Worm (Caenorhabditis elegans) whole organism, L1 larva: ENCODE measurements around the gene srbc-37.
A peak's percentile ranks its signal among the peaks of the same experiment; 100 is the strongest.

Source experiments
- C16A3.4 ChIP-seq: fragments of 150-350 bp; optimal IDR thresholded peaks from 2 replicates; lab custom pipeline; 2014; ENCODE audit warnings: missing biosample characterization, missing genetic modification characterization
- C34B4.2 ChIP-seq: sonication (generic microtip); optimal IDR thresholded peaks from 2 replicates; lab custom pipeline; 2017; ENCODE audit warnings: mild to moderate bottlenecking, missing genetic modification characterization, missing compliant biosample characterization
- alr-1 ChIP-seq: fragments of 200-800 bp; sonication (Bioruptor generic); optimal IDR thresholded peaks from 2 replicates; lab custom pipeline; 2018; ENCODE audit warnings: borderline replicate concordance, mild to moderate bottlenecking, missing genetic modification characterization, missing compliant biosample characterization
- aly-2 ChIP-seq: fragments of 150-350 bp; optimal IDR thresholded peaks from 2 replicates; lab custom pipeline; 2014; ENCODE audit warnings: missing biosample characterization, missing genetic modification characterization
- ama-1 ChIP-seq: fragments of 150-350 bp; optimal IDR thresholded peaks from 2 replicates; lab custom pipeline; 2014
- ceh-8 ChIP-seq: fragments of 200-800 bp; sonication (Bioruptor generic); optimal IDR thresholded peaks from 2 replicates; lab custom pipeline; 2018; ENCODE audit warnings: mild to moderate bottlenecking, missing genetic modification characterization, moderate library complexity, missing compliant biosample characterization
- ceh-88 ChIP-seq: fragments of 200-800 bp; sonication (Bioruptor generic); IDR thresholded peaks from 2 replicates; pipeline ENCODE4 v1.3.6; 2022; ENCODE audit warnings: missing genetic modification characterization, missing compliant biosample characterization
- dpl-1 ChIP-seq, 3 experiments: fragments of 150-350 bp in 2 of 3; sonication (generic microtip) in 1 of 3; optimal IDR thresholded peaks; 2 replicates each; lab custom pipeline; 2014 to 2017; ENCODE audit warnings: missing biosample characterization in 3 of 3, missing genetic modification characterization in 3 of 3, missing genetic modification reagents in 3 of 3
- efl-1 ChIP-seq, 4 experiments: fragments of 150-350 bp; optimal IDR thresholded peaks in 3 of 4; peaks in 1 of 4; 1 replicate in 1 of 4; 2 replicates in 3 of 4; lab custom pipeline; 2014; ENCODE audit warnings: missing biosample characterization in 2 of 4, missing genetic modification characterization in 2 of 4, missing genetic modification reagents in 2 of 4
- egl-13 ChIP-seq: sonication (generic microtip); optimal IDR thresholded peaks from 2 replicates; lab custom pipeline; 2016; ENCODE audit warnings: missing genotype, missing genetic modification reagents, missing genetic modification characterization, missing compliant biosample characterization
- egl-27 ChIP-seq, 2 experiments: fragments of 150-350 bp in 1 of 2; sonication (generic microtip); optimal IDR thresholded peaks; 3 replicates each; lab custom pipeline; 2017 to 2018; ENCODE audit warnings: missing biosample characterization in 2 of 2, missing genetic modification characterization in 2 of 2, missing genetic modification reagents in 2 of 2
- elt-2 ChIP-seq: sonication (generic microtip); optimal IDR thresholded peaks from 2 replicates; lab custom pipeline; 2016; ENCODE audit warnings: missing genetic modification characterization, mild to moderate bottlenecking, inconsistent platforms, missing compliant biosample characterization, missing genetic modification reagents
- elt-3 ChIP-seq, 6 experiments: fragments of 150-350 bp in 1 of 6; sonication (generic microtip); optimal IDR thresholded peaks; 2 replicates each; lab custom pipeline; 2017 to 2018; ENCODE audit warnings: missing biosample characterization in 6 of 6, missing genetic modification characterization in 6 of 6, inconsistent platforms in 1 of 6
- ets-5 ChIP-seq: fragments of 200-800 bp; sonication (Bioruptor generic); IDR thresholded peaks from 2 replicates; pipeline ENCODE4 v1.3.6; 2022; ENCODE audit warnings: missing genetic modification characterization, missing compliant biosample characterization
- fkh-10 ChIP-seq: sonication (generic microtip); optimal IDR thresholded peaks from 2 replicates; lab custom pipeline; 2017; ENCODE audit warnings: missing biosample characterization, missing genetic modification reagents, missing genetic modification characterization
- fkh-4 ChIP-seq: sonication (generic microtip); optimal IDR thresholded peaks from 2 replicates; lab custom pipeline; 2016; ENCODE audit warnings: missing compliant biosample characterization, missing genetic modification characterization, borderline replicate concordance
- fkh-8 ChIP-seq: sonication (generic microtip); optimal IDR thresholded peaks from 2 replicates; lab custom pipeline; 2016; ENCODE audit warnings: mild to moderate bottlenecking, missing genetic modification characterization, missing compliant biosample characterization
- fos-1 ChIP-seq: fragments of 150-350 bp; optimal IDR thresholded peaks from 2 replicates; lab custom pipeline; 2014; ENCODE audit warnings: missing biosample characterization, missing genetic modification characterization
- grh-1 ChIP-seq: fragments of 200-800 bp; sonication (Bioruptor generic); IDR thresholded peaks from 2 replicates; pipeline ENCODE4 v1.3.6; 2022; ENCODE audit warnings: missing genetic modification reagents, missing genetic modification characterization, missing compliant biosample characterization
- hlh-4 ChIP-seq: sonication (generic microtip); optimal IDR thresholded peaks from 2 replicates; lab custom pipeline; 2016; ENCODE audit warnings: mild to moderate bottlenecking, missing genetic modification characterization, missing compliant biosample characterization
- irx-1 ChIP-seq: sonication (generic microtip); optimal IDR thresholded peaks from 2 replicates; lab custom pipeline; 2016; ENCODE audit warnings: missing genetic modification characterization, missing compliant biosample characterization
- isw-1 ChIP-seq: fragments of 200-800 bp; sonication (Bioruptor generic); IDR thresholded peaks from 2 replicates; pipeline ENCODE4 v1.3.6; 2022; ENCODE audit warnings: missing genetic modification characterization, missing compliant biosample characterization
- jun-1 ChIP-seq: fragments of 150-350 bp; optimal IDR thresholded peaks from 2 replicates; lab custom pipeline; 2014; ENCODE audit warnings: missing biosample characterization, missing genetic modification reagents, missing genetic modification characterization
- lin-13 ChIP-seq: fragments of 150-350 bp; optimal IDR thresholded peaks from 2 replicates; lab custom pipeline; 2014; ENCODE audit warnings: missing biosample characterization, missing genetic modification reagents, missing genetic modification characterization
- lin-14 ChIP-seq: fragments of 200-800 bp; sonication (Bioruptor generic); optimal IDR thresholded peaks from 2 replicates; lab custom pipeline; 2018; ENCODE audit warnings: mild to moderate bottlenecking, missing genetic modification characterization, moderate library complexity, missing compliant biosample characterization
- lin-15B ChIP-seq: fragments of 150-350 bp; sonication (generic microtip); optimal IDR thresholded peaks from 3 replicates; lab custom pipeline; 2014; ENCODE audit warnings: missing biosample characterization, missing genetic modification characterization
- lin-39 ChIP-seq: fragments of 150-350 bp; optimal IDR thresholded peaks from 2 replicates; lab custom pipeline; 2014; ENCODE audit warnings: missing biosample characterization, missing genetic modification reagents, missing genetic modification characterization
- lsy-2 ChIP-seq, 2 experiments: fragments of 150-350 bp; optimal IDR thresholded peaks; 2 replicates each; lab custom pipeline; 2014; ENCODE audit warnings: missing biosample characterization in 2 of 2, missing genetic modification characterization in 2 of 2
- mab-9 ChIP-seq: fragments of 200-800 bp; sonication (Bioruptor generic); IDR thresholded peaks from 2 replicates; pipeline ENCODE4 v1.3.6; 2022; ENCODE audit warnings: missing genetic modification reagents, missing genetic modification characterization, missing compliant biosample characterization
- mef-2 ChIP-seq: fragments of 150-350 bp; optimal IDR thresholded peaks from 2 replicates; lab custom pipeline; 2014; ENCODE audit warnings: missing biosample characterization, missing genetic modification characterization
- mep-1 ChIP-seq: fragments of 150-350 bp; optimal IDR thresholded peaks from 2 replicates; lab custom pipeline; 2014; ENCODE audit warnings: missing biosample characterization, missing genetic modification characterization
- nhr-11 ChIP-seq: fragments of 150-350 bp; optimal IDR thresholded peaks from 2 replicates; lab custom pipeline; 2014; ENCODE audit warnings: missing biosample characterization, missing genetic modification characterization
- nhr-237 ChIP-seq: fragments of 150-350 bp; optimal IDR thresholded peaks from 2 replicates; lab custom pipeline; 2014; ENCODE audit warnings: missing biosample characterization, missing genetic modification characterization
- nhr-71 ChIP-seq: sonication (generic microtip); optimal IDR thresholded peaks from 2 replicates; lab custom pipeline; 2016; ENCODE audit warnings: mild to moderate bottlenecking, missing genetic modification characterization, moderate library complexity, missing compliant biosample characterization
- nhr-76 ChIP-seq: sonication (generic microtip); optimal IDR thresholded peaks from 2 replicates; lab custom pipeline; 2017; ENCODE audit warnings: missing biosample characterization, missing genetic modification characterization
- nhr-85 ChIP-seq: sonication (generic microtip); peaks from one replicate; lab custom pipeline; 2016; ENCODE audit warnings: missing genetic modification characterization, inconsistent platforms, missing compliant biosample characterization
- pag-3 ChIP-seq: sonication (generic microtip); optimal IDR thresholded peaks from 2 replicates; lab custom pipeline; 2017; ENCODE audit warnings: missing genetic modification characterization, mild to moderate bottlenecking, missing compliant biosample characterization, antibody characterized with exemption, borderline replicate concordance; ENCODE audit not compliant: insufficient read depth
- pax-3 ChIP-seq: fragments of 200-800 bp; sonication (Bioruptor generic); optimal IDR thresholded peaks from 2 replicates; lab custom pipeline; 2018; ENCODE audit warnings: mild to moderate bottlenecking, missing genetic modification characterization, moderate library complexity, missing compliant biosample characterization
- pqm-1 ChIP-seq: sonication (generic microtip); optimal IDR thresholded peaks from 3 replicates; lab custom pipeline; 2017; ENCODE audit warnings: missing biosample characterization, missing genetic modification characterization
- rnt-1 ChIP-seq: sonication (generic microtip); optimal IDR thresholded peaks from 2 replicates; lab custom pipeline; 2016; ENCODE audit warnings: mild to moderate bottlenecking, missing genetic modification characterization, moderate library complexity, missing compliant biosample characterization
- snpc-4 ChIP-seq: fragments of 150-350 bp; optimal IDR thresholded peaks from 2 replicates; lab custom pipeline; 2014; ENCODE audit warnings: missing biosample characterization, missing genetic modification characterization
- snu-23 ChIP-seq: sonication (generic microtip); optimal IDR thresholded peaks from 2 replicates; lab custom pipeline; 2016; ENCODE audit warnings: missing genetic modification characterization, missing compliant biosample characterization
- sox-4 ChIP-seq: sonication (generic microtip); optimal IDR thresholded peaks from 2 replicates; lab custom pipeline; 2016; ENCODE audit warnings: missing genetic modification characterization, missing compliant biosample characterization
- swsn-7 ChIP-seq: sonication (generic microtip); optimal IDR thresholded peaks from 2 replicates; lab custom pipeline; 2016; ENCODE audit warnings: missing genetic modification characterization, missing compliant biosample characterization
- tbx-2 ChIP-seq: sonication (generic microtip); optimal IDR thresholded peaks from 2 replicates; lab custom pipeline; 2016; ENCODE audit warnings: missing genetic modification characterization, missing compliant biosample characterization
- tlp-1 ChIP-seq: fragments of 150-350 bp; optimal IDR thresholded peaks from 2 replicates; lab custom pipeline; 2014; ENCODE audit warnings: missing biosample characterization, missing genetic modification characterization
- unc-130 ChIP-seq: fragments of 150-350 bp; optimal IDR thresholded peaks from 2 replicates; lab custom pipeline; 2017; ENCODE audit warnings: missing biosample characterization, missing genetic modification characterization, inconsistent platforms
- unc-30 ChIP-seq: sonication (generic microtip); optimal IDR thresholded peaks from 2 replicates; lab custom pipeline; 2017; ENCODE audit warnings: missing biosample characterization, missing genetic modification characterization
- unc-62 ChIP-seq: fragments of 150-350 bp; optimal IDR thresholded peaks from 2 replicates; lab custom pipeline; 2014; ENCODE audit warnings: missing biosample characterization, missing genetic modification reagents, missing genetic modification characterization
- unc-86 ChIP-seq: sonication (generic microtip); optimal IDR thresholded peaks from 2 replicates; lab custom pipeline; 2016; ENCODE audit warnings: missing genetic modification characterization, missing compliant biosample characterization
- ztf-11 ChIP-seq, 2 experiments: sonication (generic microtip); optimal IDR thresholded peaks; 2 replicates each; lab custom pipeline; 2016 to 2017; ENCODE audit warnings: missing genetic modification characterization in 2 of 2, missing biosample characterization in 1 of 2, missing compliant biosample characterization in 1 of 2

Gene srbc-37

DNA sequence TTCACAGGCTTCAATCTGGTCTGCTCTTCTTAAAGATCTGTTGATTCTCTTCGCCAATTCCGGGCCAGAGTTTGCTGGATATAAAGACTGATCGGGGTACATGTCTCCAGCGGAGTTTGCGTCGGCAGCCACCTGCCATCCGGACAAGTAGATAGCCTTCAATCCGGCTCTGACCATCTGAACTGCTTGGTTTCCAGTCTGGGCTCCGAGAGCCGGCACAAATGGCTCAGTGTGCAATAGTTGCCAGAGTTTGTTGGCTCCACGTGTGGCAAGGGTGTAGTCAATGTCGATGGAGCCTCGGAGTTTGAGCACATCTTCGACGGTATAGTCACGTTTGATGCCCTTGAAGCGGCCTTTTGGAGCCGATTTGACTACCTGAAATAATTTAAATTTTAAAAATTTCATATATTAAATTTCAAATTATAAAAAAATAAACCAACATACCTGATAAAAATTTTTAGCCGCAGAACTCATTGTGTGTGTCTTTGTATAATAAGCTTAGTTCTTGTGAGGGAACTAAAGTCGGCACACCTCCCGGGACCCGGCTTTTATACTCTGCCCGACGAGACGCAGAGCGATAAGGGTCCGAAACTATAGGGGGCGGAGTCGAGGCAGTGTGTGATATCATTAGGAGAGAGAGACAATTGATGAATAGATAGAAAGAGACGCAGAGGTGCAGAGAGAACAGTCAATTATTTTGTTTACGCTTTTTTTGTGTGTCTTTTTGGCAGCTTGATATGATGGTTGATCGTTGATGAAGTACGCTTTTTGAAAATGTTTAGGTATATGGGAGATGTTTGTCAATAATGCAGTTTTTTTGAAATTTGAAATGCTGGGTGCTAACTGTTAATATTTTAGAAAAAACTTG, 25.4 kb downstream of the srbc-37 start, which contains the start of the genes icl-1 and srh-2:
TSS of gene icl-1 (minus strand) at position 521 of the 868 bp plus-strand sequence.
TSS of gene srh-2 (plus strand) at position 818 of the 868 bp plus-strand sequence.
- TF ChIP-seq lin-13 (GFP tag; lab: Kevin White, UChicago): peak; percentile 38
- TF ChIP-seq tlp-1: no peak
- peak; percentile 73 for TF ChIP-seq tbx-2
- peak; percentile 68 for TF ChIP-seq swsn-7 (tag; lab: Kevin White, UChicago)
- peak; percentile 74 for TF ChIP-seq unc-130 (tag; lab: Kevin White, UChicago)
- TF ChIP-seq lin-15B (tag; lab: Kevin White, UChicago): no peak
- no peak for TF ChIP-seq fkh-4
- peak; percentile 40 to 49 for TF ChIP-seq efl-1 (optimal IDR thresholded peaks at IDR 0.05; lab: Kevin White, UChicago)
- TF ChIP-seq efl-1 (GFP tag; optimal IDR thresholded peaks at IDR 0.05 in 1 of 2; lab: Kevin White, UChicago): peak in 1 of 2 experiments; percentile 91
- TF ChIP-seq lsy-2 (tag; optimal IDR thresholded peaks at IDR 0.05; lab: Kevin White, UChicago): peak; percentile 31 to 55
- no peak for TF ChIP-seq pqm-1 (tag; lab: Kevin White, UChicago)
- peak in 2 of 3 experiments; percentile 19 to 26 for TF ChIP-seq dpl-1 (GFP tag; optimal IDR thresholded peaks at IDR 0.05; lab: Kevin White, UChicago)
- TF ChIP-seq nhr-237 (tag; lab: Kevin White, UChicago): no peak
- peak; percentile 82 for TF ChIP-seq snu-23
- TF ChIP-seq ama-1: peak; percentile 89
- TF ChIP-seq mep-1 (tag; lab: Kevin White, UChicago): peak; percentile 59
- no peak for TF ChIP-seq grh-1 (GFP tag; lab: Robert Waterston, UW)
- peak; percentile 92 for TF ChIP-seq nhr-85 (tag; lab: Kevin White, UChicago)
- TF ChIP-seq snpc-4 (tag; lab: Kevin White, UChicago): no peak
- peak in 1 of 2 experiments; percentile 27 for TF ChIP-seq ztf-11 (tag; optimal IDR thresholded peaks at IDR 0.05; lab: Kevin White, UChicago)
- TF ChIP-seq mab-9: 0 out of 2 replicates have a peak, but pooled peaks have one; percentile 13
- peak; percentile 46 for TF ChIP-seq lin-39
- peak; percentile 41 for TF ChIP-seq pag-3 (tag; lab: Kevin White, UChicago)
- no peak for TF ChIP-seq unc-30 (tag; lab: Kevin White, UChicago)
- TF ChIP-seq nhr-76 (tag; lab: Kevin White, UChicago): no peak
- TF ChIP-seq hlh-4 (tag; lab: Kevin White, UChicago): no peak
- no peak for TF ChIP-seq fkh-8 (tag; lab: Kevin White, UChicago)
- no peak for TF ChIP-seq fkh-10 (GFP tag; lab: Kevin White, UChicago)
- peak; percentile 92 for TF ChIP-seq lin-14 (GFP tag; lab: Kevin White, UChicago)
- TF ChIP-seq ceh-8: no peak
- peak; percentile 23 for TF ChIP-seq fos-1 (tag; lab: Kevin White, UChicago)
- no peak for TF ChIP-seq ets-5 (GFP tag; lab: Robert Waterston, UW)
- TF ChIP-seq pax-3 (tag; lab: Kevin White, UChicago): no peak
- peak; percentile 15 for TF ChIP-seq jun-1 (tag; lab: Kevin White, UChicago)
- TF ChIP-seq irx-1 (tag; lab: Kevin White, UChicago): peak; percentile 14
- peak; percentile 95 for TF ChIP-seq nhr-71
- peak; percentile 67 for TF ChIP-seq elt-2 (tag; lab: Kevin White, UChicago)
- no peak for TF ChIP-seq unc-62 (GFP tag; lab: Kevin White, UChicago)
- TF ChIP-seq egl-13 (tag; lab: Kevin White, UChicago): no peak
- peak; percentile 74 for TF ChIP-seq C16A3.4
- no peak for TF ChIP-seq C34B4.2
- TF ChIP-seq egl-27 (tag; optimal IDR thresholded peaks at IDR 0.05; lab: Kevin White, UChicago): no peak
- no peak for TF ChIP-seq unc-86
- no peak for TF ChIP-seq alr-1 (tag; lab: Kevin White, UChicago)
- peak; percentile 32 for TF ChIP-seq sox-4 (tag; lab: Kevin White, UChicago)
- no peak for TF ChIP-seq nhr-11 (tag; lab: Kevin White, UChicago)
- peak; percentile 67 for TF ChIP-seq ceh-88 (GFP tag; lab: Robert Waterston, UW)
- no peak for TF ChIP-seq aly-2 (tag; lab: Kevin White, UChicago)
- peak in 2 of 6 experiments; percentile 29 to 80 for TF ChIP-seq elt-3 (tag; optimal IDR thresholded peaks at IDR 0.05; lab: Kevin White, UChicago)
- TF ChIP-seq rnt-1 (tag; lab: Kevin White, UChicago): peak; percentile 88
- TF ChIP-seq isw-1 (GFP tag; lab: Robert Waterston, UW): no peak
- TF ChIP-seq mef-2: no peak
